Fruit fly (Drosophila melanogaster): ENCODE results near the gene nht.
A peak's percentile ranks its signal among the peaks of the same experiment; 100 is the strongest.

The nht gene

dm6 chr2L:15318801-15319200, at the start of gene nht:
Gene nht, minus strand, starts transcription at chr2L:15318901.
- TF ChIP-seq Dll (optimal IDR thresholded peaks at IDR 0.05) (no peak), usp (GFP tag; optimal IDR thresholded peaks at IDR 0.05) (no peak), CG8478 (optimal IDR thresholded peaks at IDR 0.05) (no peak), pan (optimal IDR thresholded peaks at IDR 0.05) (no peak), psq (optimal IDR thresholded peaks at IDR 0.05) (no peak), EcR (GFP tag; optimal IDR thresholded peaks at IDR 0.05) (no peak)

- TF ChIP-seq pan (optimal IDR thresholded peaks at IDR 0.05) (no peak), psq (optimal IDR thresholded peaks at IDR 0.05) (no peak), usp (GFP tag; optimal IDR thresholded peaks at IDR 0.05) (no peak), EcR (GFP tag; optimal IDR thresholded peaks at IDR 0.05) (no peak), Dll (optimal IDR thresholded peaks at IDR 0.05) (no peak), CG8478 (optimal IDR thresholded peaks at IDR 0.05) (no peak)
Observed at dm6 chr2L:15367607-15368006, 48.9 kb upstream of the nht start.

- no peak for TF ChIP-seq Dll (optimal IDR thresholded peaks at IDR 0.05)
- TF ChIP-seq pan (optimal IDR thresholded peaks at IDR 0.05): no peak
- no peak for TF ChIP-seq usp (GFP tag; optimal IDR thresholded peaks at IDR 0.05)
- TF ChIP-seq psq (optimal IDR thresholded peaks at IDR 0.05): no peak
- no peak for TF ChIP-seq CG8478 (optimal IDR thresholded peaks at IDR 0.05)
- no peak for TF ChIP-seq EcR (GFP tag; optimal IDR thresholded peaks at IDR 0.05)
Observed at dm6 chr2L:15364026-15364425, 45.3 kb upstream of the nht start.

- TF ChIP-seq Dll (optimal IDR thresholded peaks at IDR 0.05): no peak
- TF ChIP-seq usp (GFP tag; optimal IDR thresholded peaks at IDR 0.05): no peak
- no peak for TF ChIP-seq EcR (GFP tag; optimal IDR thresholded peaks at IDR 0.05)
- TF ChIP-seq psq (optimal IDR thresholded peaks at IDR 0.05): no peak
- TF ChIP-seq pan (optimal IDR thresholded peaks at IDR 0.05): no peak
- TF ChIP-seq CG8478 (optimal IDR thresholded peaks at IDR 0.05): no peak
Observed at dm6 chr2L:15361527-15361926, 42.8 kb upstream of the nht start, which contains the start of gene CG15258. Gene CG15258, minus strand, starts transcription at chr2L:15361627.

dm6 chr2L:15358516-15358915, 39.8 kb upstream of the nht start:
- TF ChIP-seq EcR (GFP tag; optimal IDR thresholded peaks at IDR 0.05) (no peak), psq (optimal IDR thresholded peaks at IDR 0.05) (no peak), CG8478 (optimal IDR thresholded peaks at IDR 0.05) (no peak), Dll (optimal IDR thresholded peaks at IDR 0.05) (no peak), pan (optimal IDR thresholded peaks at IDR 0.05) (no peak), usp (GFP tag; optimal IDR thresholded peaks at IDR 0.05) (no peak)

- no peak for TF ChIP-seq usp (GFP tag; optimal IDR thresholded peaks at IDR 0.05)
- TF ChIP-seq EcR (GFP tag; optimal IDR thresholded peaks at IDR 0.05): no peak
- TF ChIP-seq CG8478 (optimal IDR thresholded peaks at IDR 0.05): no peak
- no peak for TF ChIP-seq Dll (optimal IDR thresholded peaks at IDR 0.05)
- TF ChIP-seq pan (optimal IDR thresholded peaks at IDR 0.05): no peak
- TF ChIP-seq psq (optimal IDR thresholded peaks at IDR 0.05): no peak
Observed at dm6 chr2L:15350882-15351281, 32.2 kb upstream of the nht start.

dm6 chr2L:15349203-15349602, 30.5 kb upstream of the nht start:
- no peak for TF ChIP-seq Dll (optimal IDR thresholded peaks at IDR 0.05)

- TF ChIP-seq pan (optimal IDR thresholded peaks at IDR 0.05) (no peak), EcR (GFP tag; optimal IDR thresholded peaks at IDR 0.05) (no peak), Dll (optimal IDR thresholded peaks at IDR 0.05) (no peak)
Observed at dm6 chr2L:15345295-15345694, 26.6 kb upstream of the nht start.

dm6 chr2L:15343367-15343893, 24.7 kb upstream of the nht start:
- TF ChIP-seq psq (optimal IDR thresholded peaks at IDR 0.05): no peak
- TF ChIP-seq Dll (optimal IDR thresholded peaks at IDR 0.05): no peak
- no peak for TF ChIP-seq usp (GFP tag; optimal IDR thresholded peaks at IDR 0.05)
- no peak for TF ChIP-seq pan (optimal IDR thresholded peaks at IDR 0.05)
- no peak for TF ChIP-seq EcR (GFP tag; optimal IDR thresholded peaks at IDR 0.05)
- no peak for TF ChIP-seq CG8478 (optimal IDR thresholded peaks at IDR 0.05)

- TF ChIP-seq usp (GFP tag; optimal IDR thresholded peaks at IDR 0.05) (no peak), pan (optimal IDR thresholded peaks at IDR 0.05) (no peak)
Observed at dm6 chr2L:15339601-15340000, 20.9 kb upstream of the nht start.

- TF ChIP-seq pan (optimal IDR thresholded peaks at IDR 0.05) (no peak), CG8478 (optimal IDR thresholded peaks at IDR 0.05) (no peak), usp (GFP tag; optimal IDR thresholded peaks at IDR 0.05) (no peak), Dll (optimal IDR thresholded peaks at IDR 0.05) (no peak), EcR (GFP tag; optimal IDR thresholded peaks at IDR 0.05) (no peak)
Observed at dm6 chr2L:15337248-15337848, 18.6 kb upstream of the nht start.

dm6 chr2L:15333602-15334080, 14.9 kb upstream of the nht start, which contains the start of gene esg:
Gene esg, plus strand, starts transcription at chr2L:15333866.
- TF ChIP-seq Dll (optimal IDR thresholded peaks at IDR 0.05) (peak; percentile 6), psq (optimal IDR thresholded peaks at IDR 0.05) (no peak), pan (optimal IDR thresholded peaks at IDR 0.05) (no peak), usp (GFP tag; optimal IDR thresholded peaks at IDR 0.05) (no peak), CG8478 (optimal IDR thresholded peaks at IDR 0.05) (no peak)

- no peak for TF ChIP-seq Dll (optimal IDR thresholded peaks at IDR 0.05)
- no peak for TF ChIP-seq EcR (GFP tag; optimal IDR thresholded peaks at IDR 0.05)
- no peak for TF ChIP-seq usp (GFP tag; optimal IDR thresholded peaks at IDR 0.05)
- no peak for TF ChIP-seq CG8478 (optimal IDR thresholded peaks at IDR 0.05)
- TF ChIP-seq psq (optimal IDR thresholded peaks at IDR 0.05): no peak
- TF ChIP-seq pan (optimal IDR thresholded peaks at IDR 0.05): no peak
Observed at dm6 chr2L:15332561-15332960, 13.9 kb upstream of the nht start.
